Worm (Caenorhabditis elegans): ENCODE data around the gene C07E3.4.

Gene C07E3.4

DNA sequence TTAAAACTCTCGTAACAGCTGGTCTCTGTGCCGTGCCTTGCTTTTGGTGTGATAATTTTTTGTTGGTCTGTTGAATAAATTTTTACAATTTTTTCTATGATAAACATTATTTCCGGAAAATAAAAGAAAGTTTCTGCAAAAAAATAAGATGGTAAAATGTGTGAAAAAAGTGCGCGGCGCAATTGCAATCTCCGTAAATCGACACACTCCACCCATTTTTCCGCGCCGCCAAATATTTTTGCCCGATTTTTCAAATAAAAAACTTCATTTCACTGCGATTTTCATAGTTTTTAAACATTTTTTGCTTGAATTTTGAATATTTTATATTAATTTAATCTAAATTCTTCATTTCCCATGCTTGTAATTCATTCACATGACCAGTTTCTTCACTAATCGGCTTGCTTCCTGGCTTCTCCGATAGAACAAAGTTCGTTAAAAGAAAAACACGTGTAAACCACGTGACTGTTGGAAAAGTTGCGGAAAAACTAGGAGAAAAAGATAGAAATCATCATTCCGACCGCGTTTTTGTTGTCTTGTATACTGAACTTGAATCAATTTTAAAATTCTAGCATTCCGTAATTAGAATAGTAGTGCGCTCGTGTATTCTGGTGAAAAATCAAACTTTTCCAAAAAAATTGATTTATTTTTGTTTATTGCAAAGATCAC lies 27.6 kb downstream of the C07E3.4 start (continued):
- TF ChIP-seq lsy-2 (tag; optimal IDR thresholded peaks at IDR 0.05) = peak; percentile 34 to 86
- peak; percentile 57 for TF ChIP-seq nhr-28 (tag; optimal IDR thresholded peaks at IDR 0.05)
- no peak for TF ChIP-seq ceh-82 (tag; optimal IDR thresholded peaks at IDR 0.05)
- no peak for TF ChIP-seq ztf-11 (tag; optimal IDR thresholded peaks at IDR 0.05)
- peak in 1 of 2 experiments; percentile 14 for TF ChIP-seq ZK546.5 (tag; optimal IDR thresholded peaks at IDR 0.05)
- no peak for TF ChIP-seq ces-1 (GFP tag; optimal IDR thresholded peaks at IDR 0.05)
- no peak for TF ChIP-seq nhr-76 (tag; optimal IDR thresholded peaks at IDR 0.05)
- TF ChIP-seq nhr-10 (tag; optimal IDR thresholded peaks at IDR 0.05) = no peak
- TF ChIP-seq T20F7.1 (GFP tag; optimal IDR thresholded peaks at IDR 0.05) = peak; percentile 57
- TF ChIP-seq egl-27 (tag; optimal IDR thresholded peaks at IDR 0.05) = no peak
- no peak for TF ChIP-seq nhr-42 (GFP tag; IDR thresholded peaks at IDR 0.05)
- no peak for TF ChIP-seq zag-1 (tag; optimal IDR thresholded peaks at IDR 0.05)
- no peak for TF ChIP-seq zip-11 (GFP tag; IDR thresholded peaks at IDR 0.05)
- TF ChIP-seq ceh-32 (tag; optimal IDR thresholded peaks at IDR 0.05; ENCODE audit: poor library complexity) = no peak
- peak; percentile 9 for TF ChIP-seq nhr-6 (tag; optimal IDR thresholded peaks at IDR 0.05)
- TF ChIP-seq sdz-12 (GFP tag; optimal IDR thresholded peaks at IDR 0.05) = no peak
- TF ChIP-seq nhr-237 (tag; optimal IDR thresholded peaks at IDR 0.05) = no peak
- no peak for TF ChIP-seq daf-12 (tag; optimal IDR thresholded peaks at IDR 0.05)
- no peak for TF ChIP-seq set-16 (GFP tag; IDR thresholded peaks at IDR 0.05)
- TF ChIP-seq dmd-9 (GFP tag; IDR thresholded peaks at IDR 0.05) = no peak
- TF ChIP-seq zip-2 (tag; optimal IDR thresholded peaks at IDR 0.05) = peak; percentile 21
- no peak for TF ChIP-seq snpc-4 (tag; optimal IDR thresholded peaks at IDR 0.05)
- TF ChIP-seq lir-3 (tag; optimal IDR thresholded peaks at IDR 0.05) = no peak
- TF ChIP-seq hmg-1.1 (GFP tag; IDR thresholded peaks at IDR 0.05) = peak; percentile 47; the same call in 1 of the 2 replicates
- no peak for TF ChIP-seq lim-7 (GFP tag; IDR thresholded peaks at IDR 0.05)
- peak; percentile 25 for TF ChIP-seq spr-1 (tag; optimal IDR thresholded peaks at IDR 0.05)
- no peak for TF ChIP-seq aly-2 (tag; optimal IDR thresholded peaks at IDR 0.05)
- TF ChIP-seq lin-29 (GFP tag; IDR thresholded peaks at IDR 0.05) = no peak
- TF ChIP-seq nhr-48 (tag; optimal IDR thresholded peaks at IDR 0.05) = peak; percentile 46
- no peak for TF ChIP-seq Y48G9A.11 (GFP tag; IDR thresholded peaks at IDR 0.05)
- TF ChIP-seq skn-1 (tag; optimal IDR thresholded peaks at IDR 0.05) = no peak
- TF ChIP-seq lin-1 (GFP tag; IDR thresholded peaks at IDR 0.05) = no peak
- TF ChIP-seq php-3 (GFP tag; IDR thresholded peaks at IDR 0.05) = no peak
- TF ChIP-seq ceh-28 (tag; optimal IDR thresholded peaks at IDR 0.05) = no peak
- TF ChIP-seq D1046.2 (GFP tag; IDR thresholded peaks at IDR 0.05) = no peak

DNA sequence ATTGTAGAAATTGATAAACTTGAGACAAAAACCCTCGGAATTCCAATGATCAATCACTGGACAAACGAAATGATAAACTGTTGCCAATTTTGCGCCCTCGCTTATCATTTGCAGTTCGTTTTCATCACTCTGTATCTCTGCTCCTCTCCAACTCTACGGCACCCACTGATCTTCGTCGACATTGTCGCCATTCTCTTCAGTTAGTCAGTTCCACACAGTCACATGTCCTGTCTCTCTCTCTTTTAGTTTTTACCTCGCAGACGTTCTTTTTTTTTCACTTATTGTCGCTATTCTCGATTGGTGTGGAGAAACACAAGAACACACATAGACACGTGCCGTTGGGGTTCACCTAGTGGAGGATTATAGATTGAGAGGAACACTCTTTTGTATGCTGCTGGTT lies 28.5 kb downstream of the C07E3.4 start:
- no peak for TF ChIP-seq jun-1 (tag; optimal IDR thresholded peaks at IDR 0.05)
- no peak for TF ChIP-seq ZK546.5 (tag; optimal IDR thresholded peaks at IDR 0.05)
- TF ChIP-seq daf-19 (GFP tag; conservative IDR thresholded peaks at IDR 0.05) = no peak
- TF ChIP-seq dmd-6 (GFP tag; IDR thresholded peaks at IDR 0.05) = peak; percentile 93
- peak; percentile 73 to 92 for TF ChIP-seq mdl-1 (tag; optimal IDR thresholded peaks at IDR 0.05)
- TF ChIP-seq duxl-1 (tag; optimal IDR thresholded peaks at IDR 0.05; ENCODE audit: poor library complexity) = no peak
- TF ChIP-seq lin-1 (GFP tag; IDR thresholded peaks at IDR 0.05) = 0 out of 2 replicates have a peak, but pooled peaks have one; percentile 19
- TF ChIP-seq lin-15B (tag; optimal IDR thresholded peaks at IDR 0.05) = no peak
- peak; percentile 91 for TF ChIP-seq nhr-48 (tag; optimal IDR thresholded peaks at IDR 0.05)
- no peak for TF ChIP-seq Y48G9A.11 (GFP tag; IDR thresholded peaks at IDR 0.05)
- TF ChIP-seq lsy-2 (tag; optimal IDR thresholded peaks at IDR 0.05) = peak in 1 of 2 experiments; percentile 75
- TF ChIP-seq lin-13 (GFP tag; optimal IDR thresholded peaks at IDR 0.05) = no peak
- no peak for TF ChIP-seq snpc-4 (tag; optimal IDR thresholded peaks at IDR 0.05)
- peak; percentile 25 for TF ChIP-seq lin-38 (GFP tag; IDR thresholded peaks at IDR 0.05)
- TF ChIP-seq lim-7 (GFP tag; IDR thresholded peaks at IDR 0.05) = no peak
- TF ChIP-seq snpc-1.2 (GFP tag; IDR thresholded peaks at IDR 0.05) = no peak
- peak; percentile 63 for TF ChIP-seq mes-2 (tag; optimal IDR thresholded peaks at IDR 0.05; ENCODE audit: poor library complexity, severe bottlenecking)
- TF ChIP-seq hlh-30 (tag; optimal IDR thresholded peaks at IDR 0.05; ENCODE audit: insufficient read depth) = peak; percentile 97
- TF ChIP-seq pqm-1 (tag; optimal IDR thresholded peaks at IDR 0.05) = peak; percentile 77
- TF ChIP-seq hlh-11 (tag; optimal IDR thresholded peaks at IDR 0.05) = peak; percentile 96
- TF ChIP-seq fkh-10 (GFP tag; optimal IDR thresholded peaks at IDR 0.05) = no peak
- no peak for TF ChIP-seq ceh-28 (tag; optimal IDR thresholded peaks at IDR 0.05)
- peak; percentile 45 for TF ChIP-seq nhr-10 (tag; optimal IDR thresholded peaks at IDR 0.05)
- TF ChIP-seq T26A8.4 (GFP tag; IDR thresholded peaks at IDR 0.05) = peak; percentile 51; the same call in 1 of the 2 replicates
- peak; percentile 60 for TF ChIP-seq spr-1 (tag; optimal IDR thresholded peaks at IDR 0.05)
- no peak for TF ChIP-seq F10B5.3 (tag; optimal IDR thresholded peaks at IDR 0.05)
